Fruit fly (Drosophila melanogaster) whole organism, embryonic: ENCODE measurements around the gene nst.

Source experiments
- Asciz ChIP-seq: fragments of 200-800 bp; sonication (Bioruptor generic); optimal IDR thresholded peaks from 2 replicates; lab custom pipeline; 2017; ENCODE audit warnings: missing biosample characterization, mild to moderate bottlenecking, missing genetic modification characterization, missing genetic modification reagents
- Blimp-1 ChIP-seq: fragments of 200-800 bp; sonication (Bioruptor generic); optimal IDR thresholded peaks from 3 replicates; lab custom pipeline; 2018; ENCODE audit warnings: missing biosample characterization, missing genetic modification characterization, mild to moderate bottlenecking, moderate library complexity, missing genetic modification reagents
- C15 ChIP-seq: fragments of 200-800 bp; sonication (Bioruptor generic); IDR thresholded peaks from 3 replicates; pipeline ENCODE4 v1.3.6; 2022; ENCODE audit warnings: missing biosample characterization, missing genetic modification characterization
- CG10147 ChIP-seq: fragments of 200-800 bp; sonication (Bioruptor generic); optimal IDR thresholded peaks from 2 replicates; lab custom pipeline; 2019; ENCODE audit warnings: missing biosample characterization, mild to moderate bottlenecking, missing genetic modification characterization, moderate library complexity
- CG11093 ChIP-seq: fragments of 200-800 bp; sonication (Bioruptor generic); IDR thresholded peaks from 3 replicates; pipeline ENCODE4 v1.3.6; 2022; ENCODE audit warnings: missing biosample characterization, missing genetic modification characterization
- CG12104 ChIP-seq: fragments of 200-800 bp; sonication (Bioruptor generic); optimal IDR thresholded peaks from 3 replicates; lab custom pipeline; 2016; ENCODE audit warnings: missing biosample characterization, missing genetic modification characterization
- CG14667 ChIP-seq: fragments of 200-800 bp; sonication (Bioruptor generic); IDR thresholded peaks from 2 replicates; pipeline ENCODE4 v1.3.6; 2022; ENCODE audit warnings: missing biosample characterization, missing genetic modification characterization
- CG15514 ChIP-seq: fragments of 200-800 bp; sonication (Bioruptor generic); optimal IDR thresholded peaks from 3 replicates; lab custom pipeline; 2017; ENCODE audit warnings: missing biosample characterization, missing genetic modification characterization, mild to moderate bottlenecking, moderate library complexity, missing genetic modification reagents
- CG18262 ChIP-seq: fragments of 200-800 bp; optimal IDR thresholded peaks from 3 replicates; lab custom pipeline; 2019; ENCODE audit warnings: missing biosample characterization, mild to moderate bottlenecking, missing genetic modification characterization, moderate library complexity
- CG18476 ChIP-seq: fragments of 200-800 bp; sonication (Bioruptor generic); optimal IDR thresholded peaks from 2 replicates; lab custom pipeline; 2016; ENCODE audit warnings: missing biosample characterization, mild to moderate bottlenecking, missing genetic modification characterization
- CG2875 ChIP-seq: fragments of 200-800 bp; sonication (Bioruptor generic); optimal IDR thresholded peaks from 2 replicates; lab custom pipeline; 2017; ENCODE audit warnings: missing biosample characterization, mild to moderate bottlenecking, missing genetic modification characterization, missing genetic modification reagents
- CG32532 ChIP-seq: fragments of 200-800 bp; sonication (Bioruptor generic); IDR thresholded peaks from 2 replicates; pipeline ENCODE4 v1.3.6; 2022; ENCODE audit warnings: missing biosample characterization, missing genetic modification characterization
- CG32767 ChIP-seq: fragments of 200-800 bp; sonication (Bioruptor generic); IDR thresholded peaks from 2 replicates; pipeline ENCODE4 v1.3.6; 2022; ENCODE audit warnings: missing biosample characterization, missing genetic modification characterization
- CG33557 ChIP-seq: fragments of 200-800 bp; sonication (Bioruptor generic); optimal IDR thresholded peaks from 2 replicates; lab custom pipeline; 2019; ENCODE audit warnings: missing biosample characterization, mild to moderate bottlenecking, missing genetic modification characterization, moderate library complexity
- CG4282 ChIP-seq: fragments of 200-800 bp; sonication (Bioruptor generic); optimal IDR thresholded peaks from 2 replicates; lab custom pipeline; 2016; ENCODE audit warnings: missing biosample characterization, missing genetic modification characterization
- CG5953 ChIP-seq: fragments of 200-800 bp; sonication (Bioruptor generic); IDR thresholded peaks from 2 replicates; pipeline ENCODE4 v1.3.6; 2022; ENCODE audit warnings: missing biosample characterization, missing genetic modification characterization
- CG6854 ChIP-seq: fragments of 200-800 bp; sonication (Bioruptor generic); optimal IDR thresholded peaks from 3 replicates; lab custom pipeline; 2017; ENCODE audit warnings: missing biosample characterization, mild to moderate bottlenecking, missing genetic modification characterization
- CG9609 ChIP-seq: fragments of 200-800 bp; sonication (Bioruptor generic); optimal IDR thresholded peaks from 3 replicates; lab custom pipeline; 2016; ENCODE audit warnings: missing biosample characterization, missing genetic modification characterization
- CG9817 ChIP-seq: fragments of 200-800 bp; sonication (Bioruptor generic); optimal IDR thresholded peaks from 2 replicates; lab custom pipeline; 2018; ENCODE audit warnings: missing biosample characterization, mild to moderate bottlenecking, missing genetic modification characterization, moderate library complexity
- CoRest ChIP-seq: fragments of 200-800 bp; sonication (Bioruptor generic); optimal IDR thresholded peaks from 3 replicates; lab custom pipeline; 2018; ENCODE audit warnings: missing biosample characterization, mild to moderate bottlenecking, missing genetic modification characterization, moderate library complexity
- D19B ChIP-seq: fragments of 200-800 bp; sonication (Bioruptor generic); optimal IDR thresholded peaks from 2 replicates; lab custom pipeline; 2017; ENCODE audit warnings: missing biosample characterization, mild to moderate bottlenecking, missing genetic modification characterization
- Dip3 ChIP-seq: fragments of 200-800 bp; sonication (Bioruptor generic); optimal IDR thresholded peaks from 3 replicates; lab custom pipeline; 2016; ENCODE audit warnings: missing biosample characterization, missing genetic modification characterization
- E2f2 ChIP-seq: fragments of 200-800 bp; sonication (Bioruptor generic); IDR thresholded peaks from 2 replicates; pipeline ENCODE4 v1.3.6; 2022; ENCODE audit warnings: missing biosample characterization, missing genetic modification characterization
- Fer3 ChIP-seq: fragments of 200-800 bp; sonication (Bioruptor generic); optimal IDR thresholded peaks from 2 replicates; lab custom pipeline; 2018; ENCODE audit warnings: missing biosample characterization, mild to moderate bottlenecking, missing genetic modification characterization, moderate library complexity
- HLH54F ChIP-seq: fragments of 200-800 bp; sonication (Bioruptor generic); optimal IDR thresholded peaks from 3 replicates; lab custom pipeline; 2016; ENCODE audit warnings: missing biosample characterization, missing genetic modification characterization
- Lim3 ChIP-seq: fragments of 200-800 bp; sonication (Bioruptor generic); IDR thresholded peaks from 2 replicates; pipeline ENCODE4 v1.3.6; 2022; ENCODE audit warnings: missing biosample characterization, missing genetic modification characterization
- Lpt ChIP-seq: fragments of >200 bp; optimal IDR thresholded peaks from 2 replicates; lab custom pipeline; 2018; ENCODE audit warnings: missing biosample characterization, missing genetic modification characterization
- NK7.1 ChIP-seq: fragments of 200-800 bp; sonication (Bioruptor generic); optimal IDR thresholded peaks from 3 replicates; lab custom pipeline; 2016; ENCODE audit warnings: missing biosample characterization, missing genetic modification characterization
- TFAM ChIP-seq: fragments of 200-800 bp; sonication (Bioruptor generic); optimal IDR thresholded peaks from 2 replicates; lab custom pipeline; 2017; ENCODE audit warnings: missing biosample characterization, missing genetic modification characterization, inconsistent platforms
- Tbp ChIP-seq: fragments of >200 bp; optimal IDR thresholded peaks from 2 replicates; lab custom pipeline; 2018; ENCODE audit warnings: missing biosample characterization, missing genetic modification characterization
- Trl ChIP-seq, 3 experiments: fragments of >200 bp in 2 of 3; fragments of 200-800 bp in 1 of 3; sonication (Bioruptor generic) in 1 of 3; optimal IDR thresholded peaks; 2 replicates in 1 of 3; 3 replicates in 2 of 3; lab custom pipeline; 2016 to 2017; ENCODE audit warnings: missing biosample characterization in 1 of 3, missing genetic modification characterization in 1 of 3
- aop ChIP-seq: fragments of 200-800 bp; sonication (Bioruptor generic); IDR thresholded peaks from 2 replicates; pipeline ENCODE4 v1.3.6; 2022; ENCODE audit warnings: missing biosample characterization, missing genetic modification characterization
- ato ChIP-seq: fragments of 200-800 bp; sonication (Bioruptor generic); IDR thresholded peaks from 2 replicates; pipeline ENCODE4 v1.3.6; 2022; ENCODE audit warnings: missing biosample characterization, missing genetic modification characterization; ENCODE audit not compliant: partially characterized antibody
- chn ChIP-seq: fragments of 200-800 bp; sonication (Bioruptor generic); optimal IDR thresholded peaks from 2 replicates; lab custom pipeline; 2016; ENCODE audit warnings: missing biosample characterization, missing genetic modification characterization
- cwo ChIP-seq: fragments of 200-800 bp; sonication (Bioruptor generic); optimal IDR thresholded peaks from 3 replicates; lab custom pipeline; 2017; ENCODE audit warnings: missing biosample characterization, missing genetic modification characterization, mild to moderate bottlenecking, moderate library complexity, missing genetic modification reagents
- dpn ChIP-seq, 2 experiments: fragments of 200-800 bp; sonication (Bioruptor generic); optimal IDR thresholded peaks; 3 replicates each; lab custom pipeline; 2016; ENCODE audit warnings: missing biosample characterization in 2 of 2, missing genetic modification characterization in 2 of 2
- eve ChIP-seq, 2 experiments: fragments of >200 bp; optimal IDR thresholded peaks; 2 replicates each; lab custom pipeline; 2017; ENCODE audit warnings: missing biosample characterization in 2 of 2, missing genetic modification characterization in 2 of 2
- grau ChIP-seq: fragments of 200-800 bp; optimal IDR thresholded peaks from 3 replicates; lab custom pipeline; 2019; ENCODE audit warnings: missing biosample characterization, mild to moderate bottlenecking, missing genetic modification characterization, moderate library complexity
- her ChIP-seq: fragments of 200-800 bp; sonication (Bioruptor generic); optimal IDR thresholded peaks from 2 replicates; lab custom pipeline; 2016; ENCODE audit warnings: missing biosample characterization, missing genetic modification characterization
- insv ChIP-seq, 2 experiments: fragments of 200-800 bp; sonication (Bioruptor generic); optimal IDR thresholded peaks; 3 replicates each; lab custom pipeline; 2016 to 2018; ENCODE audit warnings: missing biosample characterization in 2 of 2, missing genetic modification characterization in 2 of 2
- jigr1 ChIP-seq: fragments of 200-800 bp; sonication (Bioruptor generic); IDR thresholded peaks from 3 replicates; pipeline ENCODE4 v1.3.6; 2022; ENCODE audit warnings: missing biosample characterization, missing genetic modification characterization
- klu ChIP-seq: fragments of 200-800 bp; sonication (Bioruptor generic); IDR thresholded peaks from 2 replicates; pipeline ENCODE4 v1.3.6; 2022; ENCODE audit warnings: missing biosample characterization, missing genetic modification characterization
- knrl ChIP-seq: fragments of 200-800 bp; sonication (Bioruptor generic); IDR thresholded peaks from 3 replicates; pipeline ENCODE4 v1.3.6; 2022; ENCODE audit warnings: missing biosample characterization, missing genetic modification characterization; ENCODE audit not compliant: partially characterized antibody
- lab ChIP-seq: fragments of 200-800 bp; sonication (Bioruptor generic); optimal IDR thresholded peaks from 3 replicates; lab custom pipeline; 2017; ENCODE audit warnings: missing biosample characterization, missing genetic modification characterization, mild to moderate bottlenecking, moderate library complexity, missing genetic modification reagents
- luna ChIP-seq: fragments of 200-800 bp; sonication (Bioruptor generic); optimal IDR thresholded peaks from 2 replicates; lab custom pipeline; 2016; ENCODE audit warnings: missing biosample characterization, missing genetic modification characterization
- sens ChIP-seq: fragments of 200-800 bp; sonication (Bioruptor generic); peaks from one replicate; lab custom pipeline; 2016; ENCODE audit warnings: missing biosample characterization, missing genetic modification characterization
- so ChIP-seq: fragments of 200-800 bp; sonication (Bioruptor generic); IDR thresholded peaks from 3 replicates; pipeline ENCODE4 v1.3.6; 2022; ENCODE audit warnings: missing biosample characterization, missing genetic modification characterization
- sr ChIP-seq: fragments of 200-800 bp; sonication (Bioruptor generic); IDR thresholded peaks from 3 replicates; pipeline ENCODE4 v1.3.6; 2022; ENCODE audit warnings: missing biosample characterization, missing genetic modification characterization
- ssp ChIP-seq: fragments of 200-800 bp; sonication (Bioruptor generic); IDR thresholded peaks from 2 replicates; pipeline ENCODE4 v1.3.6; 2022; ENCODE audit warnings: missing biosample characterization, missing genetic modification characterization
- vfl ChIP-seq: fragments of 200-800 bp; sonication (Bioruptor generic); optimal IDR thresholded peaks from 2 replicates; lab custom pipeline; 2016; ENCODE audit warnings: missing biosample characterization, missing genetic modification characterization
- z ChIP-seq: fragments of 200-800 bp; sonication (Bioruptor generic); IDR thresholded peaks from 3 replicates; pipeline ENCODE4 v1.3.6; 2022; ENCODE audit warnings: missing biosample characterization, missing genetic modification characterization

Gene nst

DNA sequence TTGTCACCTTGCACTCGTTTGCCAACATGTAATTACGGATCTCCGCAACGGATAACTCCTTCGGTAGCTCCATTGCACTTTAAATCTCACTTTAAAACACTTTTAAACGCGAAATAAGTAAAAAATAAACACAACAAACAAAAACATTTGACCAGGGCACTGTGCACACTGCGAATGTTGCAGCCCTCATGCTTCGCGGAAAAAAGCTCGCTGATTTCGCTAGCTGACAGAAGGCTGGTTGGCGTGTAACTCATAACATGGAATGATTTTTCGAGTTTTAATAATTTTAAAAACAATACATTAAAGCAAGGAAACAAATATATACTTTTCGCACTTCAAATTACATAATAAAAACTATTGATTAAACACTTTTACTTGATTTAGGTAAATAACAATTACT lies 42.4 kb upstream of the nst start, which contains the start of gene sowah (continued):
- TF ChIP-seq CG12104 (GFP tag; lab: Kevin White, UChicago), result no peak
- no peak for TF ChIP-seq eve (GFP tag; optimal IDR thresholded peaks at IDR 0.05; lab: Kevin White, UChicago)
- TF ChIP-seq Blimp-1 (GFP tag; lab: Kevin White, UChicago), result peak; percentile 30
- peak; percentile 47 for TF ChIP-seq grau (tag; lab: Kevin White, UChicago)
- TF ChIP-seq CG15514 (GFP tag; lab: Kevin White, UChicago), result peak; percentile 70
- TF ChIP-seq CG9817 (tag; lab: Kevin White, UChicago), result peak; percentile 48
- no peak for TF ChIP-seq CG6854 (GFP tag; lab: Kevin White, UChicago)
- TF ChIP-seq CG11093 (GFP tag; lab: Robert Waterston, UW), result no peak
- TF ChIP-seq CG32532, result peak; percentile 42; the same call in 1 of the 2 replicates
- TF ChIP-seq vfl (GFP tag; lab: Kevin White, UChicago), result peak; percentile 30
- TF ChIP-seq D19B (GFP tag; lab: Kevin White, UChicago), result peak; percentile 5
- peak; percentile 31 for TF ChIP-seq chn (GFP tag; lab: Kevin White, UChicago)
- no peak for TF ChIP-seq z (GFP tag; lab: Robert Waterston, UW)
- no peak for TF ChIP-seq CG32767
- TF ChIP-seq cwo (GFP tag; lab: Kevin White, UChicago), result no peak
- TF ChIP-seq dpn (GFP tag; optimal IDR thresholded peaks at IDR 0.05; lab: Kevin White, UChicago), result peak; percentile 44 to 53
- no peak for TF ChIP-seq Tbp (GFP tag; lab: Kevin White, UChicago)
- no peak for TF ChIP-seq CG14667
- TF ChIP-seq lab, result peak; percentile 37
- peak; percentile 42; the same call in 1 of the 3 replicates for TF ChIP-seq sr (GFP tag; lab: Robert Waterston, UW)
- TF ChIP-seq Asciz (GFP tag; lab: Kevin White, UChicago), result no peak
- TF ChIP-seq Lim3 (GFP tag; lab: Robert Waterston, UW), result no peak
- no peak for TF ChIP-seq Trl (optimal IDR thresholded peaks at IDR 0.05; lab: Kevin White, UChicago)
- peak; percentile 35 for TF ChIP-seq Trl (GFP tag; optimal IDR thresholded peaks at IDR 0.05; lab: Kevin White, UChicago)
- peak; percentile 38 for TF ChIP-seq Fer3 (tag; lab: Kevin White, UChicago)
- no peak for TF ChIP-seq CG18476 (GFP tag; lab: Kevin White, UChicago)
- no peak for TF ChIP-seq CG5953
- peak; percentile 19 for TF ChIP-seq NK7.1 (GFP tag; lab: Kevin White, UChicago)
- no peak for TF ChIP-seq klu (GFP tag; lab: Robert Waterston, UW)
- peak; percentile 83 for TF ChIP-seq sens
- no peak for TF ChIP-seq TFAM (GFP tag; lab: Kevin White, UChicago)
- no peak for TF ChIP-seq aop (GFP tag; lab: Robert Waterston, UW)
- TF ChIP-seq CoRest (tag; lab: Kevin White, UChicago), result peak; percentile 76
- TF ChIP-seq E2f2, result peak; percentile 57
- no peak for TF ChIP-seq CG10147
- no peak for TF ChIP-seq her
- peak; percentile 63 for TF ChIP-seq CG9609 (GFP tag; lab: Kevin White, UChicago)
- peak; percentile 0 for TF ChIP-seq CG33557
- peak; percentile 54; the same call in 1 of the 3 replicates for TF ChIP-seq knrl (GFP tag; lab: Robert Waterston, UW)
- 0 out of 2 replicates have a peak, but pooled peaks have one; percentile 6 for TF ChIP-seq ssp
- no peak for TF ChIP-seq C15
- TF ChIP-seq luna, result no peak
- no peak for TF ChIP-seq Lpt (GFP tag; lab: Kevin White, UChicago)
- TF ChIP-seq ato (GFP tag; lab: Robert Waterston, UW), result peak; percentile 48; the same call in 1 of the 2 replicates
- TF ChIP-seq CG4282 (GFP tag; lab: Kevin White, UChicago), result no peak
- peak; percentile 65 for TF ChIP-seq Dip3 (GFP tag; lab: Kevin White, UChicago)
- no peak for TF ChIP-seq so (GFP tag; lab: Robert Waterston, UW)
- peak; percentile 41 for TF ChIP-seq CG18262 (tag; lab: Kevin White, UChicago)
- TF ChIP-seq CG2875 (GFP tag; lab: Kevin White, UChicago), result no peak
- peak; percentile 55 for TF ChIP-seq HLH54F
- TF ChIP-seq jigr1, result no peak; the same call in 2 of the 3 replicates
- peak in 1 of 2 experiments; percentile 30 for TF ChIP-seq insv (GFP tag; optimal IDR thresholded peaks at IDR 0.05; lab: Kevin White, UChicago)
